Worm (Caenorhabditis elegans) whole organism, early embryonic: Measurements from ENCODE around the gene R07B1.8.

Experiments
- aly-1 ChIP-seq: sonication (generic microtip); optimal IDR thresholded peaks from 2 replicates; lab custom pipeline; 2016; ENCODE audit warnings: missing genetic modification characterization, missing compliant biosample characterization
- ama-1 ChIP-seq: fragments of 150-350 bp; optimal IDR thresholded peaks from 2 replicates; lab custom pipeline; 2014
- ceh-13 ChIP-seq: fragments of 200-800 bp; sonication (Bioruptor generic); optimal IDR thresholded peaks from 2 replicates; lab custom pipeline; 2018; ENCODE audit warnings: mild to moderate bottlenecking, missing genetic modification characterization, missing compliant biosample characterization
- hmbx-1 ChIP-seq: sonication (generic microtip); optimal IDR thresholded peaks from 2 replicates; lab custom pipeline; 2016; ENCODE audit warnings: mild to moderate bottlenecking, missing genetic modification characterization, missing compliant biosample characterization
- hmg-4 ChIP-seq: fragments of 200-800 bp; sonication (Bioruptor generic); optimal IDR thresholded peaks from 2 replicates; lab custom pipeline; 2018; ENCODE audit warnings: mild to moderate bottlenecking, missing genetic modification characterization, missing compliant biosample characterization
- pes-1 ChIP-seq: fragments of 200-800 bp; sonication (Bioruptor generic); IDR thresholded peaks from 2 replicates; pipeline ENCODE4 v1.3.6; 2022; ENCODE audit warnings: missing genetic modification reagents, missing genetic modification characterization, missing compliant biosample characterization
- scrt-1 ChIP-seq: fragments of 200-800 bp; sonication (Bioruptor generic); IDR thresholded peaks from 2 replicates; pipeline ENCODE4 v1.3.6; 2022; ENCODE audit warnings: missing genetic modification characterization, missing compliant biosample characterization
- sea-1 ChIP-seq: fragments of 200-800 bp; sonication (Bioruptor generic); conservative IDR thresholded peaks from 2 replicates; pipeline ENCODE4 v1.3.6; 2022; ENCODE audit warnings: missing genetic modification characterization, missing compliant biosample characterization
- tbx-37 ChIP-seq: fragments of 200-800 bp; sonication (Bioruptor generic); conservative IDR thresholded peaks from 2 replicates; pipeline ENCODE4 v1.3.6; 2022; ENCODE audit warnings: missing genetic modification reagents, missing genetic modification characterization, missing compliant biosample characterization

DNA sequence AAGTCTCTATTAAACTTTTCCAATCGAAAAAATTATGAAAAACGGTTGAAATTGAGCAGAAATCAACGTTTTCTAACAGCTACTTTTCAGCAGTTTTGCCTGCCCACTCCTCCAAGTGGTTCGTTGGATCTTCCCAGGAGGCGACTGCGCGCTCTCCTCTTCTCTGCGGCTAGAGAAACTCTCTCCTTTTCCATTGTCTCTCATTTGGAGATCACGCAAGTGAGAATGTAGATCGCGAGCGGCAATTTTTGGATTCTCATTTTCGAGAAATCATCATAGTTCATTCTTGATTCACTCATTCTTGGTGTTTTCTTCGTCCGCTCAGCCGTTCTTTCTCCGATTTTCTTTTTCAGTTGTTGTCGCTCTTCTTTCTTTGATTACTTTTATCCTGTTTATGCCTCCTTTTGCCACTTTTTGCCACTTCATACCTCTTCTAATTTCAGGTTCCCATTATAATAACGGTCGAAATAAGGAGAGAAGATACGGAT is 11.4 kb upstream of the R07B1.8 start, which contains the start of gene mrp-4:
- TF ChIP-seq ama-1 (lab: Kevin White, UChicago): no peak
- no peak for TF ChIP-seq aly-1 (tag; lab: Kevin White, UChicago)
- TF ChIP-seq ceh-13: no peak
- no peak for TF ChIP-seq tbx-37 (GFP tag; lab: Robert Waterston, UW)
- no peak for TF ChIP-seq pes-1 (GFP tag; lab: Robert Waterston, UW)
- no peak for TF ChIP-seq scrt-1
- TF ChIP-seq hmg-4 (GFP tag; lab: Kevin White, UChicago): no peak
- TF ChIP-seq hmbx-1 (tag; lab: Kevin White, UChicago): no peak
- no peak for TF ChIP-seq sea-1 (GFP tag; lab: Robert Waterston, UW)
